Worm (Caenorhabditis elegans): ENCODE measurements around the gene nlp-101.

DNA sequence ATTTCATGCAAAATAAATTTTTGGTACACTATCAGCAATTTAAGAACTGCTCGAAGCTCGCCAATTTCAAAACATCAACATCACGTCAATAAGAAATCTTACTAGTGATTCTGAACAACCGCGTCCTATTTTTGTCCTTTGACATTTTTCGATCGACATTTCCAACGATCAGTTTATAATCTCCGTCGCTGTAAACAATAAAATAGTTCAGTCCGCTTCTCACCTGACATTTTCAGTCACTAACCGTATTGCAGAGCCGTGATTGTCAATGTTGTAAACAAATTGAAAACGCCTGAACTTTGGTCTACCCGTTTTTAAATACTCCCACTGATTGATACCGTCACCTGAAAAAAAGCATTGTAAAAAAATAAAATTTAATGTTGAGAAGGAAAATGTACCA lies 10.7 kb upstream of the nlp-101 start:
- no peak for TF ChIP-seq ceh-58 (GFP tag; IDR thresholded peaks at IDR 0.05)
- no peak for TF ChIP-seq pha-4 (tag; optimal IDR thresholded peaks at IDR 0.05)
- TF ChIP-seq tlf-1 (GFP tag; optimal IDR thresholded peaks at IDR 0.05), result no peak
- TF ChIP-seq hrde-1 (tag; optimal IDR thresholded peaks at IDR 0.05; ENCODE audit: borderline replicate concordance), result no peak
- TF ChIP-seq pbrm-1 (GFP tag; IDR thresholded peaks at IDR 0.05), result no peak
- no peak for TF ChIP-seq sptf-2 (GFP tag; optimal IDR thresholded peaks at IDR 0.05)
- no peak for TF ChIP-seq bed-2 (GFP tag; IDR thresholded peaks at IDR 0.05)
- TF ChIP-seq madf-10 (tag; optimal IDR thresholded peaks at IDR 0.05), result no peak
- TF ChIP-seq hlh-26 (GFP tag; conservative IDR thresholded peaks at IDR 0.05), result no peak
- TF ChIP-seq snpc-4 (GFP tag; optimal IDR thresholded peaks at IDR 0.05), result no peak
- TF ChIP-seq snpc-4 (tag; optimal IDR thresholded peaks at IDR 0.05), result no peak
- TF ChIP-seq hmg-20 (GFP tag; IDR thresholded peaks at IDR 0.05), result no peak
- no peak for TF ChIP-seq ama-1 (optimal IDR thresholded peaks at IDR 0.05)
- TF ChIP-seq ama-1 (GFP tag; optimal IDR thresholded peaks at IDR 0.05), result no peak
